Worm (Caenorhabditis elegans): Measurements from ENCODE around the gene F56D6.9.
"Not testable (repeated sequence)": the region's sequence is repeated elsewhere in the genome, so short reads cannot be mapped to it uniquely, and the experiment has no call there.

Gene F56D6.9

DNA sequence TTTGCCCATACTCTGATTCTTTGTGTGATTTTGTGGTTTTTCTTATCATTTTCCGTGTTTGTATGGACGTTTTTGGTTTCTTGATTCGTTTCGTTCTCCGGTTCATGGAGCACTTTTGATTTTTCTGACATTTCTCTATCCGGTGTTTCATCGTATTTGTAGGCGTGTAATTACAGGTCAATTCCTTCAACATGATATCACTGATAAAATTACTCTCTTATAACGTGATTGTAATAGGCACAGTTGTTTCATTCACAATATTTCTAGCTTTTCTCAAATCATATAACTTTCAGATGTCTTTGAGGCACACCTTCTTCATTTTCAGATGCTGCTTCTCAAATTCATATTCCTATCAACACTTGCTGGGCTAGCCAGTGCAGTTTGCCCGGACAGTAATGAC, 40.3 kb downstream of the F56D6.9 start, which contains the start of gene clec-70:
Gene clec-70 (plus strand): TSS at position 301 of the 400 bp plus-strand sequence.
- TF ChIP-seq ets-4, elt-4, elt-2 (tag; optimal IDR thresholded peaks at IDR 0.05): not testable (repeated sequence)

DNA sequence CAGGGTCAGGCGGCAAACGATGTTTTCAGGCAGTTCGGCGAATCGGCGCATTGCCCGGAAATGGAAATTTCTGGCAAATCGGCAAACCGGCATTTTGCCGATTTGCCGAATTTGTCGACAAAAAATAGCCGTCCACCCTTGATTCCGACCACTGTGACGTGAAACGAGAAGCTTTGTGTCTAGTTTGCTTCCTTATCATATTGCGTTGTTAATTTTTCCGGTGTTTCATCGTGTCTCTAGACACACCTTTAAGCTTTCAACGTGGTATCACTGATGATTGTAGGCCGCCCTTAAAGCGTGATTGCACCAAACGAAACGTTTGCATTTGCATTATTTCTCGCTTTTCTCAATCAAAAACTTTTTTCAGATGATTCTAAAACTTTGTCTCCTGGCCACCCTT, 45.0 kb downstream of the F56D6.9 start, which contains the start of gene clec-71:
Gene clec-71 (plus strand): TSS at position 362 of the 400 bp plus-strand sequence.
- TF ChIP-seq ceh-24 (tag; optimal IDR thresholded peaks at IDR 0.05) (no peak), syd-9 (tag; optimal IDR thresholded peaks at IDR 0.05) (no peak), ceh-31 (tag; optimal IDR thresholded peaks at IDR 0.05) (no peak), K02D7.2 (tag; optimal IDR thresholded peaks at IDR 0.05) (no peak), pha-2 (tag; optimal IDR thresholded peaks at IDR 0.05) (no peak), unc-86 (tag; optimal IDR thresholded peaks at IDR 0.05) (no peak)

DNA sequence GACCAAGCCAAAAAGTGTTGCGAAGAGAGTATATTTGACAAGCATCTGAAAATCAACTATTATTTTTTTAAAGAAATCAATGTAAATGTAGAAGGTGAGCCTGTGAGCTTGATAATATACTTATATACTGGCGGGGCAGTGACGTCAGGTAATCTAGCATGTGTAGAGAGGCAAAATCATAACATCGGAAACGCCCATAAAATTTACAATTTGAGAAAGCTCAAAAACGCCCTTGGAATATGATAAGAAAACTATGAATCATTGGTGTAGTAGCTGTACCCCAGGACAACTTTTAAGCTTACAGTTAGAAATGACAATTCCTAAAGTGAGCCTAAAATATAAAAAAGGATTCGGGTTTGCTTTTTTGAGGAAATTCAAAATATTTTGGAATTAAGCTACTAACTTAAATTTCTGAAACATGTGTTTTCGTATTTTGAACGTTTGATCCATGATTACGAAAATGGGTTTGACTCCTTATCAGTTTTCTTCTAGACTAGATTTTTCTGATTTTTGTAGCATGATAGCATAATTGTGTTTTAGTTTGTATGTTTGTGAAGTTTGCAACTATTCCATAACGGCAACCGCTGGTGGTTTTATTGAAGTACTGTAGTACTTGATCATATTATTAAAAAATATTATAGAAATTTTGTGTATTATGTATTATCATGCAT, 49.7 kb downstream of the F56D6.9 start, which contains the start of gene clec-174:
Gene clec-174 (minus strand): TSS at position 51 of the 671 bp plus-strand sequence.
- TF ChIP-seq che-1 (tag; optimal IDR thresholded peaks at IDR 0.05) (no peak), rnt-1 (tag; optimal IDR thresholded peaks at IDR 0.05) (no peak), fkh-10 (GFP tag; optimal IDR thresholded peaks at IDR 0.05) (no peak), madf-2 (tag; optimal IDR thresholded peaks at IDR 0.05) (no peak), nhr-11 (tag; optimal IDR thresholded peaks at IDR 0.05) (no peak), sox-4 (tag; optimal IDR thresholded peaks at IDR 0.05) (no peak)
